Fruit fly (Drosophila melanogaster) whole organism, pupa: Measurements from ENCODE around the gene CG9389.
A peak's percentile ranks its signal among the peaks of the same experiment; 100 is the strongest.

ENCODE experiments used
- CG10348 ChIP-seq: fragments of 200-800 bp; sonication (Bioruptor generic); IDR thresholded peaks from 2 replicates; pipeline ENCODE4 v1.3.6; 2022; ENCODE audit warnings: missing biosample characterization, missing genetic modification characterization
- CG12605 ChIP-seq: fragments of 200-800 bp; sonication (Bioruptor generic); IDR thresholded peaks from 2 replicates; pipeline ENCODE4 v1.3.6; 2022; ENCODE audit warnings: missing biosample characterization, missing genetic modification characterization
- CG13204 ChIP-seq: fragments of 200-800 bp; sonication (Bioruptor generic); optimal IDR thresholded peaks from 2 replicates; lab custom pipeline; 2018; ENCODE audit warnings: missing biosample characterization, mild to moderate bottlenecking, missing genetic modification characterization, moderate library complexity
- CG14655 ChIP-seq: fragments of 200-800 bp; sonication (Bioruptor generic); optimal IDR thresholded peaks from 3 replicates; lab custom pipeline; 2017; ENCODE audit warnings: mild to moderate bottlenecking, missing biosample characterization, missing genetic modification reagents, missing genetic modification characterization
- CG15710 ChIP-seq: fragments of 200-800 bp; sonication (Bioruptor generic); optimal IDR thresholded peaks from 2 replicates; lab custom pipeline; 2018; ENCODE audit warnings: missing biosample characterization, mild to moderate bottlenecking, missing genetic modification characterization, moderate library complexity
- CG17806 ChIP-seq: fragments of 200-800 bp; sonication (Bioruptor generic); optimal IDR thresholded peaks from 2 replicates; lab custom pipeline; 2018; ENCODE audit warnings: missing biosample characterization, mild to moderate bottlenecking, missing genetic modification characterization, moderate library complexity
- CG32121 ChIP-seq: fragments of 200-800 bp; sonication (Bioruptor generic); IDR thresholded peaks from 2 replicates; pipeline ENCODE4 v1.3.6; 2022; ENCODE audit warnings: missing biosample characterization, missing genetic modification characterization
- CG34367 ChIP-seq: fragments of 200-800 bp; sonication (Bioruptor generic); optimal IDR thresholded peaks from 2 replicates; lab custom pipeline; 2018; ENCODE audit warnings: missing biosample characterization, mild to moderate bottlenecking, missing genetic modification characterization
- CG4496 ChIP-seq: fragments of 200-800 bp; sonication (Bioruptor generic); IDR thresholded peaks from 3 replicates; pipeline ENCODE4 v1.3.6; 2022; ENCODE audit warnings: missing biosample characterization, missing genetic modification characterization
- CG8159 ChIP-seq: fragments of 200-800 bp; sonication (Bioruptor generic); optimal IDR thresholded peaks from 3 replicates; lab custom pipeline; 2018; ENCODE audit warnings: missing biosample characterization, mild to moderate bottlenecking, missing genetic modification characterization, moderate library complexity
- CG8301 ChIP-seq: fragments of 200-800 bp; sonication (Bioruptor generic); optimal IDR thresholded peaks from 2 replicates; lab custom pipeline; 2018; ENCODE audit warnings: missing biosample characterization, mild to moderate bottlenecking, missing genetic modification characterization
- CG9948 ChIP-seq: fragments of 200-800 bp; sonication (Bioruptor generic); optimal IDR thresholded peaks from 2 replicates; lab custom pipeline; 2018; ENCODE audit warnings: missing biosample characterization, mild to moderate bottlenecking, missing genetic modification characterization, moderate library complexity
- D1 ChIP-seq: fragments of 200-800 bp; sonication (Bioruptor generic); optimal IDR thresholded peaks from 2 replicates; lab custom pipeline; 2018; ENCODE audit warnings: missing biosample characterization, mild to moderate bottlenecking, missing genetic modification characterization, moderate library complexity
- EcR ChIP-seq: fragments of 200-800 bp; sonication (Bioruptor generic); optimal IDR thresholded peaks from 3 replicates; lab custom pipeline; 2019; ENCODE audit warnings: missing biosample characterization, missing genetic modification characterization, mild to moderate bottlenecking, moderate library complexity, missing genetic modification reagents
- Ets98B ChIP-seq: fragments of 200-800 bp; sonication (Bioruptor generic); IDR thresholded peaks from 2 replicates; pipeline ENCODE4 v1.3.6; 2022; ENCODE audit warnings: missing biosample characterization, missing genetic modification characterization
- Pif1A ChIP-seq: fragments of 200-800 bp; sonication (Bioruptor generic); optimal IDR thresholded peaks from 3 replicates; lab custom pipeline; 2016; ENCODE audit warnings: missing biosample characterization, missing genetic modification characterization
- Pif1B ChIP-seq: fragments of 200-800 bp; sonication (Bioruptor generic); optimal IDR thresholded peaks from 3 replicates; lab custom pipeline; 2016; ENCODE audit warnings: missing biosample characterization, missing genetic modification characterization
- Snoo ChIP-seq: fragments of 200-800 bp; sonication (Bioruptor generic); optimal IDR thresholded peaks from 3 replicates; lab custom pipeline; 2017; ENCODE audit warnings: missing biosample characterization, mild to moderate bottlenecking, missing genetic modification characterization, inconsistent platforms
- fd96Ca ChIP-seq: fragments of 200-800 bp; sonication (Bioruptor generic); IDR thresholded peaks from 3 replicates; pipeline ENCODE4 v1.3.6; 2022; ENCODE audit warnings: missing biosample characterization, missing genetic modification characterization
- gl ChIP-seq: fragments of 200-800 bp; sonication (Bioruptor generic); optimal IDR thresholded peaks from 2 replicates; lab custom pipeline; 2018; ENCODE audit warnings: missing biosample characterization, mild to moderate bottlenecking, missing genetic modification characterization
- rn ChIP-seq: fragments of 200-800 bp; sonication (Bioruptor generic); IDR thresholded peaks from 2 replicates; pipeline ENCODE4 v1.3.6; 2022; ENCODE audit warnings: missing biosample characterization, missing genetic modification characterization

CG9389 gene

dm6 chr3L:21304400-21304799 is 34.0 kb upstream of the CG9389 start, which contains the start of the genes CG11309 and CG7632:
Gene CG11309, minus strand, starts transcription at chr3L:21304658.
Gene CG7632, plus strand, starts transcription at chr3L:21304697.
- TF ChIP-seq rn (peak; percentile 96), gl (peak; percentile 99), CG10348 (GFP tag; lab: Robert Waterston, UW) (peak; percentile 71; the same call in 1 of the 2 replicates), EcR (GFP tag; lab: Kevin White, UChicago) (peak; percentile 87), CG34367 (tag; lab: Kevin White, UChicago) (peak; percentile 100), Pif1A (peak; percentile 100), fd96Ca (peak; percentile 97), Ets98B (GFP tag; lab: Robert Waterston, UW) (peak; percentile 99), CG8301 (tag; lab: Kevin White, UChicago) (peak; percentile 99), CG9948 (peak; percentile 99), CG8159 (tag; lab: Kevin White, UChicago) (peak; percentile 100), Snoo (tag; lab: Kevin White, UChicago) (peak; percentile 99), CG13204 (GFP tag; lab: Kevin White, UChicago) (peak; percentile 99), CG12605 (GFP tag; lab: Robert Waterston, UW) (peak; percentile 100), CG4496 (GFP tag; lab: Robert Waterston, UW) (peak; percentile 99), CG32121 (peak; percentile 99), Pif1B (GFP tag; lab: Kevin White, UChicago) (peak; percentile 99), CG14655 (GFP tag; lab: Kevin White, UChicago) (peak; percentile 99), CG17806 (peak; percentile 100), D1 (tag; lab: Kevin White, UChicago) (peak; percentile 99), CG15710 (peak; percentile 100)

- TF ChIP-seq Ets98B (GFP tag; lab: Robert Waterston, UW) (no peak), rn (no peak), gl (no peak), CG8159 (tag; lab: Kevin White, UChicago) (no peak), CG4496 (GFP tag; lab: Robert Waterston, UW) (no peak), Pif1B (GFP tag; lab: Kevin White, UChicago) (no peak)
- TF ChIP-seq, all 21 proteins: peak for 0
These were observed 33.3 kb upstream of the CG9389 start for dm6 chr3L:21303659-21304058.

DNA sequence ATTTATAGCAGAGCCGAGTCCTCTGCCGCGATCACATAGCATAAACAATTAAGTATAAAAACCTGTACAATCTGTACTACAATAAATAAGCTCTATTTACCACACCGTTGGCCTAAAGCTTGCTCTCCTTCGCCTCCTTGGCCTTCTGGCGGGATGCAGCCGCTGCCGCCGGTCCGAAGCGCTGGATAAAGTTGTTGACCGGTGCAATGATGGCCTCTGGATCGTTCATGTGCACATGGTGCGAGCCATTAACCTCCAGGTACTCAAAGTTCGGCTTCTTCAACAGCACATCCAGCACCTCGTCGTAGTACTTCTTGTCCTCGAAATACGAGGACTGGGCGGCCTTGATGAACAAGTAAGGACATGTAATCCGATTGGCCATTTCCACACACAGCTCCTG is 32.1 kb upstream of the CG9389 start:
- TF ChIP-seq EcR (GFP tag; lab: Kevin White, UChicago) (peak; percentile 96), CG32121 (no peak), CG13204 (GFP tag; lab: Kevin White, UChicago) (peak; percentile 9)
- TF ChIP-seq, all 21 proteins: peak for 2

dm6 chr3L:21301737-21302487 is 31.5 kb upstream of the CG9389 start:
- TF ChIP-seq D1 (tag; lab: Kevin White, UChicago) (no peak), CG9948 (peak; percentile 8), CG15710 (peak; percentile 51), gl (no peak), CG8159 (tag; lab: Kevin White, UChicago) (peak; percentile 67), EcR (GFP tag; lab: Kevin White, UChicago) (peak; percentile 91)

- TF ChIP-seq CG15710 (no peak), CG4496 (GFP tag; lab: Robert Waterston, UW) (no peak), CG13204 (GFP tag; lab: Kevin White, UChicago) (no peak), CG14655 (GFP tag; lab: Kevin White, UChicago) (no peak)
These were observed 29.9 kb upstream of the CG9389 start, which contains the start of gene Cpr78Cc for dm6 chr3L:21300280-21300679. Gene Cpr78Cc, plus strand, starts transcription at chr3L:21300580.

dm6 chr3L:21299203-21299602 is 28.8 kb upstream of the CG9389 start:
- TF ChIP-seq CG34367 (tag; lab: Kevin White, UChicago) (no peak), CG17806 (no peak), rn (no peak), CG8159 (tag; lab: Kevin White, UChicago) (no peak), D1 (tag; lab: Kevin White, UChicago) (no peak), CG14655 (GFP tag; lab: Kevin White, UChicago) (no peak), Ets98B (GFP tag; lab: Robert Waterston, UW) (no peak), gl (no peak), CG32121 (no peak), CG10348 (GFP tag; lab: Robert Waterston, UW) (no peak), CG8301 (tag; lab: Kevin White, UChicago) (no peak), Snoo (tag; lab: Kevin White, UChicago) (no peak), EcR (GFP tag; lab: Kevin White, UChicago) (no peak), Pif1A (no peak)

dm6 chr3L:21298375-21298774 is 28.0 kb upstream of the CG9389 start, which contains the start of gene CG43702:
Gene CG43702, plus strand, starts transcription at chr3L:21298675.
- no peak for TF ChIP-seq EcR (GFP tag; lab: Kevin White, UChicago)
